Worm (Caenorhabditis elegans): Measurements from ENCODE around the gene ZK112.4.

ce11 chrIII:7694274-7694673 lies 35.5 kb downstream of the ZK112.4 start, which contains the start of gene C18H2.5:
- TF ChIP-seq cog-1 (tag; optimal IDR thresholded peaks at IDR 0.05) (no peak), med-1 (GFP tag; optimal IDR thresholded peaks at IDR 0.05; ENCODE audit: insufficient read depth) (no peak), klf-2 (GFP tag; conservative IDR thresholded peaks at IDR 0.05) (no peak), tab-1 (GFP tag; IDR thresholded peaks at IDR 0.05) (no peak), flt-1 (GFP tag; IDR thresholded peaks at IDR 0.05) (no peak), ref-1 (GFP tag; conservative IDR thresholded peaks at IDR 0.05) (no peak), ztf-29 (GFP tag; IDR thresholded peaks at IDR 0.05) (no peak), T22C8.4 (GFP tag; IDR thresholded peaks at IDR 0.05) (no peak)

Data from whole organism, midembryonic.